Worm (Caenorhabditis elegans) whole organism, L2 larva: Measurements from ENCODE around the gene F55G11.2.

Experiments
- dmd-4 ChIP-seq: sonication (generic microtip); optimal IDR thresholded peaks from 2 replicates; lab custom pipeline; 2017; ENCODE audit warnings: missing biosample characterization, missing genetic modification characterization
- elt-1 ChIP-seq: fragments of 150-350 bp; optimal IDR thresholded peaks from 2 replicates; lab custom pipeline; 2014; ENCODE audit warnings: missing biosample characterization, missing genetic modification characterization
- lin-11 ChIP-seq: fragments of 150-350 bp; sonication (generic microtip); optimal IDR thresholded peaks from 2 replicates; lab custom pipeline; 2014; ENCODE audit warnings: missing biosample characterization, missing genetic modification characterization, inconsistent platforms, mixed read lengths
- nhr-129 ChIP-seq: fragments of 150-350 bp; optimal IDR thresholded peaks from 2 replicates; lab custom pipeline; 2014; ENCODE audit warnings: missing biosample characterization, missing genetic modification characterization
- unc-62 ChIP-seq: fragments of 150-350 bp; optimal IDR thresholded peaks from 2 replicates; lab custom pipeline; 2014; ENCODE audit warnings: missing biosample characterization, missing genetic modification reagents, missing genetic modification characterization

- TF ChIP-seq elt-1 = no peak
- TF ChIP-seq nhr-129 (tag; lab: Kevin White, UChicago) = no peak
- no peak for TF ChIP-seq dmd-4 (tag; lab: Kevin White, UChicago)
- no peak for TF ChIP-seq lin-11 (tag; lab: Kevin White, UChicago)
- TF ChIP-seq unc-62 (GFP tag; lab: Kevin White, UChicago) = no peak
These were observed 22.6 kb downstream of the F55G11.2 start, which contains the start of gene F55G11.1 for ce11 chrIV:12946488-12946887.
